Worm (Caenorhabditis elegans): ENCODE data around the gene W08E12.6.

DNA sequence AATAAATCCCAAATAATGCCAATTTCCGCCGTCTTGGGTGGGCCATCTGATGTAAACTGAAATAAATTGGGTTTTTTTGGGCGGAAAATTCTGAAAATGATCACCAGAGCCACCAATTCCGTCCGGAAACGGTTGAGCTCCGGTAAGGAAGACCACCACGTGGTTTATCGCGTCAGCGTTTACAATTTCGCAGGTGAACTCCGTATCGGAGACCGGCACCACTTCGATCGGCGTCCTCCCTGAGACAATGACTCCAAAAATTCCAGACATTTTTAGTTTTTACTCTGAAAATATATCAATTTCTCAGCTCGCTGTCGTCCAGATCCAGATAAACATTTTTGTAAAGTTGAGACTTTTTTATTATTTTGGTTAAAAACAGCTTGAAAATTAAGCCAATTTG is 38.2 kb downstream of the W08E12.6 start, which contains the start of gene F42A6.6:
- TF ChIP-seq him-1 (tag; optimal IDR thresholded peaks at IDR 0.05) (no peak), dao-5 (tag; optimal IDR thresholded peaks at IDR 0.05) (no peak), W03F9.2 (tag; optimal IDR thresholded peaks at IDR 0.05) (peak; percentile 20)
